1 fruit fly cellular context compared by ENCODE assay signal in the genomic region with DNA sequence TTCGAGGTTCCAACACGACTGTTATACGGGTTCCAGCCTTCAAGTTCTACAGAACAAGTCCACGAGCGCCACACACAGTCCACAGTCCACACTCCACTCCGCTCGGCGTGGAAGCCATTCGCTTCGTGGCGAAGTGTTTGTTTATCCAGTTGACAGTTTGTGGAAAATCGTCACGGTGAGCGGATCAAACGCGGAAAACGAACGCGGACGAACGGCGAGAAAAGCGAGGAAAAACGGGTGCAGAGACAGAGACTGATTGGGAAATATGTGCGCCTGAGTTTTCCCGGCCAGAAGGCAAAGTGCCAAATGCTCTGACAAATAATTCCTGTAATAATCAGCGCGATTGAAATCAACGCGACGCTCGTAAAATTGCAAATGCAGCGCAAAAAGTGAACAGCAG.
TF ChIP-seq lines count a peak whose summit lies in the region.

Gene drl, plus strand, starts transcription at position 148 of the 400 bp plus-strand sequence.

TF ChIP-seq in whole organism, embryonic, 481 proteins besides CTCF, POLR2A, EP300 and RAD21 (continued from another document and continues in another):
- TF ChIP-seq CG7556 (GFP tag; optimal IDR thresholded peaks at IDR 0.05; lab: Kevin White, UChicago): no peak
- TF ChIP-seq Asciz (GFP tag; optimal IDR thresholded peaks at IDR 0.05; lab: Kevin White, UChicago): peak; percentile 12
- no peak for TF ChIP-seq Usf (GFP tag; optimal IDR thresholded peaks at IDR 0.05; lab: Kevin White, UChicago)
- no peak for TF ChIP-seq crc (GFP tag; optimal IDR thresholded peaks at IDR 0.05; lab: Kevin White, UChicago)
- peak; percentile 3 for TF ChIP-seq repo (GFP tag; optimal IDR thresholded peaks at IDR 0.05; lab: Kevin White, UChicago)
- no peak for TF ChIP-seq CkIIα-i1 (GFP tag; IDR thresholded peaks at IDR 0.05; lab: Robert Waterston, UW)
- TF ChIP-seq CG16813 (GFP tag; IDR thresholded peaks at IDR 0.05; lab: Robert Waterston, UW; ENCODE audit: partially characterized antibody): 0 out of 3 replicates have a peak, but pooled peaks have one; percentile 8
- TF ChIP-seq HLHmδ (GFP tag; optimal IDR thresholded peaks at IDR 0.05; lab: Kevin White, UChicago): peak; percentile 97
- peak; percentile 71 for TF ChIP-seq bbx (GFP tag; IDR thresholded peaks at IDR 0.05; lab: Robert Waterston, UW; ENCODE audit: partially characterized antibody)
- no peak for TF ChIP-seq lab (GFP tag; optimal IDR thresholded peaks at IDR 0.05; lab: Kevin White, UChicago)
- peak; percentile 30 for TF ChIP-seq CG10267 (tag; optimal IDR thresholded peaks at IDR 0.05; lab: Kevin White, UChicago)
- no peak for TF ChIP-seq E2f1 (GFP tag; IDR thresholded peaks at IDR 0.05; lab: Robert Waterston, UW)
- TF ChIP-seq wek (GFP tag; optimal IDR thresholded peaks at IDR 0.05; lab: Kevin White, UChicago): peak; percentile 64
- TF ChIP-seq sim (GFP tag; IDR thresholded peaks at IDR 0.05; lab: Robert Waterston, UW): peak; percentile 48; the same call in 1 of the 2 replicates
- TF ChIP-seq NK7.1 (GFP tag; optimal IDR thresholded peaks at IDR 0.05; lab: Kevin White, UChicago): peak; percentile 3
- TF ChIP-seq tup (GFP tag; optimal IDR thresholded peaks at IDR 0.05; lab: Kevin White, UChicago): no peak
- TF ChIP-seq NfI (GFP tag; optimal IDR thresholded peaks at IDR 0.05; lab: Kevin White, UChicago): peak; percentile 41
- TF ChIP-seq CG3995 (GFP tag; optimal IDR thresholded peaks at IDR 0.05; lab: Kevin White, UChicago): no peak
- TF ChIP-seq Sry-β (GFP tag; optimal IDR thresholded peaks at IDR 0.05; lab: Kevin White, UChicago): peak; percentile 34
- TF ChIP-seq Taf1 (GFP tag; IDR thresholded peaks at IDR 0.05; lab: Robert Waterston, UW): no peak; the same call in 1 of the 2 replicates
- no peak for TF ChIP-seq slbo (GFP tag; IDR thresholded peaks at IDR 0.05; lab: Robert Waterston, UW)
- peak; percentile 31; the same call in 1 of the 2 replicates for TF ChIP-seq Atf6 (GFP tag; IDR thresholded peaks at IDR 0.05; lab: Robert Waterston, UW)
- peak; percentile 38 for TF ChIP-seq CG10543 (GFP tag; optimal IDR thresholded peaks at IDR 0.05; lab: Kevin White, UChicago)
- no peak for TF ChIP-seq CG17361 (GFP tag; IDR thresholded peaks at IDR 0.05; lab: Robert Waterston, UW)
- no peak for TF ChIP-seq CG34422 (GFP tag; IDR thresholded peaks at IDR 0.05; lab: Robert Waterston, UW)
- no peak for TF ChIP-seq CG10431 (GFP tag; optimal IDR thresholded peaks at IDR 0.05; lab: Kevin White, UChicago)
- peak; percentile 29 for TF ChIP-seq kni (GFP tag; optimal IDR thresholded peaks at IDR 0.05; lab: Kevin White, UChicago)
- TF ChIP-seq CG34224 (GFP tag; IDR thresholded peaks at IDR 0.05; lab: Robert Waterston, UW; ENCODE audit: partially characterized antibody): no peak
- peak; percentile 55 for TF ChIP-seq kah (GFP tag; optimal IDR thresholded peaks at IDR 0.05; lab: Kevin White, UChicago)
- TF ChIP-seq CG14014 (GFP tag; IDR thresholded peaks at IDR 0.05; lab: Robert Waterston, UW): no peak; the same call in 1 of the 2 replicates
- peak; percentile 69 for TF ChIP-seq Ets65A (GFP tag; lab: Kevin White, UChicago)
- TF ChIP-seq CG32772 (GFP tag; IDR thresholded peaks at IDR 0.05; lab: Robert Waterston, UW): no peak
- TF ChIP-seq CG8388 (GFP tag; optimal IDR thresholded peaks at IDR 0.05; lab: Kevin White, UChicago): peak; percentile 1
- no peak for TF ChIP-seq HLH54F (GFP tag; optimal IDR thresholded peaks at IDR 0.05; lab: Kevin White, UChicago)
- TF ChIP-seq CG16863 (GFP tag; optimal IDR thresholded peaks at IDR 0.05; lab: Kevin White, UChicago): no peak
- peak; percentile 10 for TF ChIP-seq maf-S (GFP tag; optimal IDR thresholded peaks at IDR 0.05; lab: Kevin White, UChicago)
- TF ChIP-seq CG15073 (GFP tag; optimal IDR thresholded peaks at IDR 0.05; lab: Kevin White, UChicago): no peak
- TF ChIP-seq tll (GFP tag; optimal IDR thresholded peaks at IDR 0.05; lab: Kevin White, UChicago): no peak
- peak; percentile 55; the same call in 1 of the 3 replicates for TF ChIP-seq otp (GFP tag; IDR thresholded peaks at IDR 0.05; lab: Robert Waterston, UW)
- no peak for TF ChIP-seq Lim3 (GFP tag; IDR thresholded peaks at IDR 0.05; lab: Robert Waterston, UW)
- no peak for TF ChIP-seq CG1529 (GFP tag; optimal IDR thresholded peaks at IDR 0.05; lab: Kevin White, UChicago)
- peak in 1 of 3 experiments; percentile 31 for TF ChIP-seq Stat92E (GFP tag; optimal IDR thresholded peaks at IDR 0.05; lab: Kevin White, UChicago)
- no peak for TF ChIP-seq row (GFP tag; IDR thresholded peaks at IDR 0.05; lab: Robert Waterston, UW)
- no peak for TF ChIP-seq CG12391 (tag; optimal IDR thresholded peaks at IDR 0.05; lab: Kevin White, UChicago)
- TF ChIP-seq CG17568 (GFP tag; optimal IDR thresholded peaks at IDR 0.05; lab: Kevin White, UChicago): no peak
- no peak; the same call in 2 of the 3 replicates for TF ChIP-seq sr (GFP tag; IDR thresholded peaks at IDR 0.05; lab: Robert Waterston, UW)
- no peak for TF ChIP-seq lmd (GFP tag; IDR thresholded peaks at IDR 0.05; lab: Robert Waterston, UW)
- no peak for TF ChIP-seq Sry-δ (GFP tag; optimal IDR thresholded peaks at IDR 0.05; lab: Kevin White, UChicago)
- no peak for TF ChIP-seq CG5245 (GFP tag; optimal IDR thresholded peaks at IDR 0.05; lab: Kevin White, UChicago)
- no peak for TF ChIP-seq CG12155 (GFP tag; optimal IDR thresholded peaks at IDR 0.05; lab: Kevin White, UChicago)
- no peak for TF ChIP-seq Gug (GFP tag; IDR thresholded peaks at IDR 0.05; lab: Robert Waterston, UW)
- TF ChIP-seq cwo (GFP tag; optimal IDR thresholded peaks at IDR 0.05; lab: Kevin White, UChicago): no peak
- peak; percentile 3 for TF ChIP-seq MESR4 (GFP tag; optimal IDR thresholded peaks at IDR 0.05; lab: Kevin White, UChicago)
- TF ChIP-seq CG5180 (GFP tag; optimal IDR thresholded peaks at IDR 0.05; lab: Kevin White, UChicago): peak; percentile 99
- no peak for TF ChIP-seq CG8281 (tag; optimal IDR thresholded peaks at IDR 0.05; lab: Kevin White, UChicago)
- peak; percentile 49 for TF ChIP-seq CG8924 (tag; optimal IDR thresholded peaks at IDR 0.05; lab: Kevin White, UChicago)
- no peak for TF ChIP-seq Dip2 (GFP tag; IDR thresholded peaks at IDR 0.05; lab: Robert Waterston, UW)
- TF ChIP-seq Scr (GFP tag; IDR thresholded peaks at IDR 0.05; lab: Robert Waterston, UW; ENCODE audit: partially characterized antibody): peak; percentile 30; the same call in 1 of the 2 replicates
- peak; percentile 58 for TF ChIP-seq CG17829 (tag; optimal IDR thresholded peaks at IDR 0.05; lab: Kevin White, UChicago)
- peak; percentile 45 for TF ChIP-seq PHDP (tag; optimal IDR thresholded peaks at IDR 0.05; lab: Kevin White, UChicago)
- TF ChIP-seq CG7745 (tag; optimal IDR thresholded peaks at IDR 0.05; lab: Kevin White, UChicago): peak; percentile 7
- TF ChIP-seq CG1603 (tag; optimal IDR thresholded peaks at IDR 0.05; lab: Kevin White, UChicago): peak; percentile 48
- TF ChIP-seq CG1792 (GFP tag; optimal IDR thresholded peaks at IDR 0.05; lab: Kevin White, UChicago): no peak
- TF ChIP-seq CrebB (tag; optimal IDR thresholded peaks at IDR 0.05; lab: Kevin White, UChicago): peak; percentile 44
- no peak for TF ChIP-seq Sin3A (optimal IDR thresholded peaks at IDR 0.05; lab: Kevin White, UChicago)
- no peak for TF ChIP-seq jigr1 (GFP tag; IDR thresholded peaks at IDR 0.05; lab: Robert Waterston, UW)
- peak; percentile 1 for TF ChIP-seq CG9727 (GFP tag; optimal IDR thresholded peaks at IDR 0.05; lab: Kevin White, UChicago)
- no peak for TF ChIP-seq pnt (GFP tag; optimal IDR thresholded peaks at IDR 0.05; lab: Kevin White, UChicago)
- no peak for TF ChIP-seq CG7357 (GFP tag; IDR thresholded peaks at IDR 0.05; lab: Robert Waterston, UW)
- no peak for TF ChIP-seq Sox100B (GFP tag; optimal IDR thresholded peaks at IDR 0.05; lab: Kevin White, UChicago)
- TF ChIP-seq CG31441 (GFP tag; IDR thresholded peaks at IDR 0.05; lab: Robert Waterston, UW): no peak; the same call in 1 of the 2 replicates
- peak; percentile 27 for TF ChIP-seq D19A (tag; optimal IDR thresholded peaks at IDR 0.05; lab: Kevin White, UChicago)
- no peak for TF ChIP-seq Ets97D (GFP tag; optimal IDR thresholded peaks at IDR 0.05; lab: Kevin White, UChicago)
- peak; percentile 18 for TF ChIP-seq CG8089 (GFP tag; optimal IDR thresholded peaks at IDR 0.05; lab: Kevin White, UChicago)
- TF ChIP-seq CG10654 (GFP tag; optimal IDR thresholded peaks at IDR 0.05; lab: Kevin White, UChicago): no peak
- no peak for TF ChIP-seq dmrt99B (tag; optimal IDR thresholded peaks at IDR 0.05; lab: Kevin White, UChicago)
- peak; percentile 16 for TF ChIP-seq Bteb2 (GFP tag; optimal IDR thresholded peaks at IDR 0.05; lab: Kevin White, UChicago)
- no peak for TF ChIP-seq Nf-YA (GFP tag; IDR thresholded peaks at IDR 0.05; lab: Robert Waterston, UW)
- TF ChIP-seq CG12071 (GFP tag; optimal IDR thresholded peaks at IDR 0.05; lab: Kevin White, UChicago): peak; percentile 72
- TF ChIP-seq dm (GFP tag; optimal IDR thresholded peaks at IDR 0.05; lab: Kevin White, UChicago): no peak
- TF ChIP-seq CG33557 (GFP tag; optimal IDR thresholded peaks at IDR 0.05; lab: Kevin White, UChicago): peak; percentile 29
- no peak for TF ChIP-seq Dref (GFP tag; IDR thresholded peaks at IDR 0.05; lab: Robert Waterston, UW)
- 0 out of 3 replicates have a peak, but pooled peaks have one; percentile 8 for TF ChIP-seq H15 (GFP tag; IDR thresholded peaks at IDR 0.05; lab: Robert Waterston, UW)
- no peak for TF ChIP-seq Blimp-1 (GFP tag; optimal IDR thresholded peaks at IDR 0.05; lab: Kevin White, UChicago)
- TF ChIP-seq CG7372 (GFP tag; IDR thresholded peaks at IDR 0.05; lab: Robert Waterston, UW): no peak
- TF ChIP-seq hbn (GFP tag; IDR thresholded peaks at IDR 0.05; lab: Robert Waterston, UW; ENCODE audit: partially characterized antibody): no peak
- TF ChIP-seq BEAF-32 (GFP tag; optimal IDR thresholded peaks at IDR 0.05; lab: Kevin White, UChicago): no peak
- no peak for TF ChIP-seq GATAe (GFP tag; conservative IDR thresholded peaks at IDR 0.05; lab: Robert Waterston, UW)
- no peak for TF ChIP-seq CG17328 (GFP tag; IDR thresholded peaks at IDR 0.05; lab: Robert Waterston, UW)
- TF ChIP-seq stc (GFP tag; IDR thresholded peaks at IDR 0.05; lab: Robert Waterston, UW): peak; percentile 52; the same call in 1 of the 2 replicates
- TF ChIP-seq D19B (GFP tag; optimal IDR thresholded peaks at IDR 0.05; lab: Kevin White, UChicago): no peak
- TF ChIP-seq shn (GFP tag; optimal IDR thresholded peaks at IDR 0.05; lab: Kevin White, UChicago): no peak
- TF ChIP-seq CG2889 (GFP tag; IDR thresholded peaks at IDR 0.05; lab: Robert Waterston, UW): no peak
- TF ChIP-seq CG3163 (GFP tag; optimal IDR thresholded peaks at IDR 0.05; lab: Kevin White, UChicago): no peak
- no peak for TF ChIP-seq Hr3 (GFP tag; optimal IDR thresholded peaks at IDR 0.05; lab: Kevin White, UChicago)
- peak; percentile 16 for TF ChIP-seq caup (GFP tag; optimal IDR thresholded peaks at IDR 0.05; lab: Kevin White, UChicago; ENCODE audit: severe bottlenecking)
- 0 out of 2 replicates have a peak, but pooled peaks have one; percentile 28 for TF ChIP-seq crol (GFP tag; IDR thresholded peaks at IDR 0.05; lab: Robert Waterston, UW)
- no peak for TF ChIP-seq ftz-f1 (GFP tag; optimal IDR thresholded peaks at IDR 0.05; lab: Kevin White, UChicago)
- TF ChIP-seq CG12299 (tag; optimal IDR thresholded peaks at IDR 0.05; lab: Kevin White, UChicago): peak; percentile 12
- TF ChIP-seq Six4 (GFP tag; optimal IDR thresholded peaks at IDR 0.05; lab: Kevin White, UChicago): peak; percentile 12
- TF ChIP-seq BtbVII (GFP tag; optimal IDR thresholded peaks at IDR 0.05; lab: Kevin White, UChicago): peak; percentile 14
- no peak for TF ChIP-seq sima (GFP tag; optimal IDR thresholded peaks at IDR 0.05; lab: Kevin White, UChicago)
- TF ChIP-seq CG42726 (GFP tag; IDR thresholded peaks at IDR 0.05; lab: Robert Waterston, UW; ENCODE audit: partially characterized antibody): peak; percentile 84
- peak; percentile 93 for TF ChIP-seq chm (GFP tag; IDR thresholded peaks at IDR 0.05; lab: Robert Waterston, UW)
- TF ChIP-seq Meics (GFP tag; optimal IDR thresholded peaks at IDR 0.05; lab: Kevin White, UChicago): peak; percentile 12
- no peak for TF ChIP-seq Trl (optimal IDR thresholded peaks at IDR 0.05; lab: Kevin White, UChicago)
- no peak for TF ChIP-seq Trl (GFP tag; optimal IDR thresholded peaks at IDR 0.05; lab: Kevin White, UChicago)
- peak; percentile 10 for TF ChIP-seq CG6854 (GFP tag; optimal IDR thresholded peaks at IDR 0.05; lab: Kevin White, UChicago)
- no peak for TF ChIP-seq CG17612 (GFP tag; IDR thresholded peaks at IDR 0.05; lab: Robert Waterston, UW)
- no peak for TF ChIP-seq Bdp1 (GFP tag; optimal IDR thresholded peaks at IDR 0.05; lab: Kevin White, UChicago)
- no peak for TF ChIP-seq CG6689 (GFP tag; IDR thresholded peaks at IDR 0.05; lab: Robert Waterston, UW)
- peak; percentile 64; the same call in 1 of the 3 replicates for TF ChIP-seq Opbp (GFP tag; IDR thresholded peaks at IDR 0.05; lab: Robert Waterston, UW; ENCODE audit: partially characterized antibody)
- no peak for TF ChIP-seq ab (GFP tag; optimal IDR thresholded peaks at IDR 0.05; lab: Kevin White, UChicago)
- no peak for TF ChIP-seq CG4820 (GFP tag; optimal IDR thresholded peaks at IDR 0.05; lab: Kevin White, UChicago)
- TF ChIP-seq chinmo (GFP tag; IDR thresholded peaks at IDR 0.05; lab: Robert Waterston, UW; ENCODE audit: partially characterized antibody): peak; percentile 92; the same call in 3 of the 4 replicates
- TF ChIP-seq CG7928 (GFP tag; optimal IDR thresholded peaks at IDR 0.05; lab: Kevin White, UChicago): no peak
- peak; percentile 57; the same call in 1 of the 3 replicates for TF ChIP-seq CG6791 (GFP tag; IDR thresholded peaks at IDR 0.05; lab: Robert Waterston, UW; ENCODE audit: partially characterized antibody)
- no peak for TF ChIP-seq CG30403 (GFP tag; optimal IDR thresholded peaks at IDR 0.05; lab: Kevin White, UChicago)
- peak; percentile 92 for TF ChIP-seq Deaf1 (tag; optimal IDR thresholded peaks at IDR 0.05; lab: Kevin White, UChicago)
- TF ChIP-seq hth (optimal IDR thresholded peaks at IDR 0.05; lab: Kevin White, UChicago): no peak
- no peak for TF ChIP-seq CG9437 (GFP tag; optimal IDR thresholded peaks at IDR 0.05; lab: Kevin White, UChicago)
- no peak for TF ChIP-seq CG18619 (GFP tag; optimal IDR thresholded peaks at IDR 0.05; lab: Kevin White, UChicago)
- TF ChIP-seq Antp (GFP tag; optimal IDR thresholded peaks at IDR 0.05; lab: Kevin White, UChicago): no peak
- no peak for TF ChIP-seq CG4404 (GFP tag; IDR thresholded peaks at IDR 0.05; lab: Robert Waterston, UW)
- TF ChIP-seq vfl (GFP tag; optimal IDR thresholded peaks at IDR 0.05; lab: Kevin White, UChicago): no peak
- no peak for TF ChIP-seq cad (GFP tag; optimal IDR thresholded peaks at IDR 0.05; lab: Kevin White, UChicago)
- TF ChIP-seq Xrp1 (GFP tag; IDR thresholded peaks at IDR 0.05; lab: Robert Waterston, UW): peak; percentile 41; the same call in 1 of the 2 replicates
